Fruit fly (Drosophila melanogaster) S2 (cell line): ENCODE measurements around the gene TwdlF.

Experiments
- CG8478 ChIP-seq: fragments of >200 bp; optimal IDR thresholded peaks from 2 replicates; lab custom pipeline; 2018
- CTCF ChIP-seq, 2 experiments: fragments of >200 bp; optimal IDR thresholded peaks; 2 replicates each; lab custom pipeline; 2018

dm6 chr3R:4268339-4268738 is 21.5 kb downstream of the TwdlF start:
- TF ChIP-seq CTCF (optimal IDR thresholded peaks at IDR 0.05; lab: Kevin White, UChicago): no peak
- TF ChIP-seq CG8478 (lab: Kevin White, UChicago): no peak
